Worm (Caenorhabditis elegans): Measurements from ENCODE around the gene nsph-3.1.
A peak's percentile ranks its signal among the peaks of the same experiment; 100 is the strongest.
"Not testable (repeated sequence)": the region's sequence is repeated elsewhere in the genome, so short reads cannot be mapped to it uniquely, and the experiment has no call there.

Gene nsph-3.1

DNA sequence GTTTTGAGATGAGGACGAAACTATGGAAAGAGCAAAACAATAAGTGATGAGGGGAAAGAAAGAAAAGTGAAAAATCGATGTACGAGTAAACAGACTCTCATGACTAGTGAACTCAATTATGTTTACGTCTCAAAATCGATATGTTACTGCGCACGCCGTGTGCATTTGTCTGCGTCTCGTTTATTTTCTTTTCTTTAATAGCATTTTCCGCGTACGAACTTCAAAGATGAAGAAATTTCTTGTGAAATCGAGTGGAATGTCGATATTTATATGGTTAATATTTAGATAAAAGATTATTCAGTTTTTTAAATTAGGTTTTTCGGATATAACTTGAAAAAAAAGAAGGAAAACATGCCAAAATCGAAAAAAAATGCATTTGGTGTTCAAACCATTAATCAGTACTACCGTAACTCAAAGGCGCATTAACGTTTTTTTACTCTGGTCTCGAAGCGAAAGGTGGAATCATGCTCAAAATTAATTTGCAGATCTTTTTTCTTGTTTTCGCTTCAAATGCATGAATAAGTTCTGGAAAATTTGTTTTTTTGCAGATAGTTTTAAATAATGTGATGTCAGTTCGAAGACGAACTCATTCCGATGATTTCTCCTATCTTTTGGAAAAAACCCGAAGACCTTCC lies 12.6 kb upstream of the nsph-3.1 start, which contains the start of gene fic-1 (continued):
- peak; percentile 57 for TF ChIP-seq nhr-11 (tag; optimal IDR thresholded peaks at IDR 0.05)

DNA sequence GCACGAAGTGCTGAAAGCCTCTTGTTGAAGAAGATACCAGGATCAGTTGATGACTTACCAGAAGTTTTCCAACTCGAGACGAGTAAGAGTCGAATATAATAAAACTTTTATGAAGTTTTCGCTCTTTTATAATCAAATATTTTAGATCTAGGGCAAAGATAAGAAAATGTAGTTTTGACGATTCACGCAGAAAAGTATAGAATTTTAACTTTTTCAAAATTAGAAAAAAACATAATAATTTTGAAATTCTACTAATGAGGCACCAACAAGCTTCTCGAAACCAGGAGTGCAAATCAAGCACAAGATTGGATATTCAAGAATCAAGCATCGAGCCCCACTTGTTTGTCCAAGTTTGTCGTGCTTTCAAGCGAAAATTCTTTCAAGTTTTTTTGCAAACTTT lies 813 bp upstream of the nsph-3.1 start, which contains the start of gene Y69E1A.1:
TSS of gene Y69E1A.1 (minus strand) at position 101 of the 400 bp plus-strand sequence.
- TF ChIP-seq set-16 (GFP tag; IDR thresholded peaks at IDR 0.05) = no peak
- TF ChIP-seq nhr-41 (GFP tag; IDR thresholded peaks at IDR 0.05) = no peak
- no peak for TF ChIP-seq nhr-111 (GFP tag; optimal IDR thresholded peaks at IDR 0.05)
- TF ChIP-seq aly-2 (tag; optimal IDR thresholded peaks at IDR 0.05) = no peak
- no peak for TF ChIP-seq ceh-44 (GFP tag; IDR thresholded peaks at IDR 0.05)
- TF ChIP-seq snpc-4 (tag; optimal IDR thresholded peaks at IDR 0.05) = no peak

DNA sequence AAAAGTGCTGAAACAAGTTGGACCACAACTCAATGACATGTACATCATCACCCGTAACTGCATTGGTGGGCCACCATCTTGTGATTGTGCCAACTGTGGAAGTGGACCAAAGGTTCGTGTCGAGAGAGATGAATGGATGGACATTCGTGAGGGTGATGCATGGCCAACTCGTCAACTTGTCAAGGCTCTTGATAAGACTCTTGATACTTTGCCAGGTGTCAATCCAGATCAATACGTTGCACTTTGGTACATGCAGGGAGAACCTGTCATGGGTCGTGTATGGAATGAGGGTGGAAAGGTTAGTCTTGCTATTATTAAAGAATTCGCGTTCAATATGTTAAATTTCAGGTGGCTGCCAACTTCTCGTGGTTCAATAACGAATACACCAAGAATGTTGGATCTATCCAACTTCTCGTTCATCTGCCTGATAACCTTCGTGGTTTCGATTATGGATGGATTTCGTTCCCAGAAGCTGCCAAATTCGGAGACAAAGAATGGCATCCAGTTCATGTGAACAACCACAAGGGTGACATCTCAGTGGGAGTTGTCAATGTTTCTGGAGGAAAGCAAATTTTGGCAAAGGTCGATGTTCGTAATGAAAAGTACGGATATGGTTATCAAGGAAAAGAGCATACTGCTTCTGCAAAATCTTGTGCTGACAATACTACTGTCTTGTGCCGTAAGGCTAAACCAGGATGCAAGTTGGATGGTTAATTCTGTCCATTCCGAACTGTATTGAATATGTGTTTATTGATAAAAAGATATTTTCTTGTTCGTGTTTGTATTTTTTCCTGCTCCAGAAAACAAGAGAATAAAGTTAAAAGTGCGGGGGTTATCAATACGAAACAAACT lies 979 bp downstream of the nsph-3.1 start:
- TF ChIP-seq gei-8 (GFP tag; optimal IDR thresholded peaks at IDR 0.05) (peak; percentile 16), ceh-20 (GFP tag; IDR thresholded peaks at IDR 0.05) (no peak), lin-15B (tag; optimal IDR thresholded peaks at IDR 0.05) (no peak), nhr-77 (tag; optimal IDR thresholded peaks at IDR 0.05) (no peak), zfp-3 (GFP tag; conservative IDR thresholded peaks at IDR 0.05) (no peak), jun-1 (tag; optimal IDR thresholded peaks at IDR 0.05) (no peak), D1046.2 (GFP tag; IDR thresholded peaks at IDR 0.05) (no peak), duxl-1 (tag; optimal IDR thresholded peaks at IDR 0.05; ENCODE audit: poor library complexity) (no peak), mxl-3 (GFP tag; optimal IDR thresholded peaks at IDR 0.05) (no peak), nhr-6 (tag; optimal IDR thresholded peaks at IDR 0.05) (no peak), mdt-29 (GFP tag; IDR thresholded peaks at IDR 0.05) (no peak), set-16 (GFP tag; IDR thresholded peaks at IDR 0.05) (no peak), lin-39 (tag; optimal IDR thresholded peaks at IDR 0.05) (no peak), daf-12 (tag; optimal IDR thresholded peaks at IDR 0.05) (no peak), unc-62 (GFP tag; optimal IDR thresholded peaks at IDR 0.05 in 1 of 2) (peak in 1 of 2 experiments; percentile 92), unc-62 (tag; optimal IDR thresholded peaks at IDR 0.05) (no peak)

DNA sequence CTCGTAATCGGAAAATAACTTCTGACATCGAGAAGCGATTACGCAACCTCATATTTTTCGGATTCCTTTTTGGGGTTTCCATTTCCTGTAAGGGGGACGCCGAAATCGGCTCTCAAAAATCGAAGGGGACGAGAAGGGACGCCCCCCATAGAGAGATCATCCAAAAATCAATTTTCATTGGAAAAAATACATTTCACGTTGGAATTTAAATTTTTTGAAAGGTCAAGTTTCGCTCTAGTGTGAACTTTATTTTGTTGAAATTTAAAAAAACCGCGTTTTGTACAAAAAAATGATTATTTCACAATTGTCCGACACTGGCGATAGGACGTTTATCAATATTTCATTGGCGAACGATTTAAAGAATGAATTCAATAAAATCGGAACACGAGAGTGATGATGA lies 2.4 kb downstream of the nsph-3.1 start, which contains the start of gene Y69E1A.3:
TSS of gene Y69E1A.3 (plus strand) at position 301 of the 400 bp plus-strand sequence.
- no peak for TF ChIP-seq duxl-1 (tag; optimal IDR thresholded peaks at IDR 0.05; ENCODE audit: poor library complexity)
- no peak for TF ChIP-seq php-3 (GFP tag; IDR thresholded peaks at IDR 0.05)
- TF ChIP-seq pqm-1 (tag; optimal IDR thresholded peaks at IDR 0.05) = no peak
- no peak for TF ChIP-seq zip-2 (tag; optimal IDR thresholded peaks at IDR 0.05)
- TF ChIP-seq cey-2 (tag; optimal IDR thresholded peaks at IDR 0.05; ENCODE audit: borderline replicate concordance, insufficient read depth) = no peak
- no peak for TF ChIP-seq nhr-111 (GFP tag; optimal IDR thresholded peaks at IDR 0.05)
- TF ChIP-seq lim-7 (GFP tag; IDR thresholded peaks at IDR 0.05) = no peak

DNA sequence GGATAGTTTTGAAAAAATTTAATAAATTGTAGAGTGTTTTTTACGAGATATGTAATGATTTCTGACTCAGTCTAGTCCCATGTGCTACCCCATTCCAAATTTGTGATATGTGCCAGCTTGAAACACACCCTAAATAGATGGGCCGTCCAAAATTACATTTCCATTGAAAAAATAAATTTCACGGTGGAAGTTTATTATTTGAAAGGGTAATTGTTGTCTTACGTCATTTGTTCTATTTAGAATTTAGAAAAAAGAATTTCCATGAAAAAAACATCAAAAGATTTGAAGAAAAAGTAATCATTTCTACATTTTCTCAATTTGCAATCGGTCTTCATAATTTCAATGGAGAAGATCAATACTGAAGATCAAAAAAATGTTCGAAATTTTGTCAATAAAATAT lies 5.3 kb downstream of the nsph-3.1 start, which contains the start of gene Y69E1A.4:
TSS of gene Y69E1A.4 (plus strand) at position 301 of the 400 bp plus-strand sequence.
- not testable (repeated sequence) for TF ChIP-seq php-3 (GFP tag; IDR thresholded peaks at IDR 0.05); fos-1 (tag; optimal IDR thresholded peaks at IDR 0.05); spr-3 (GFP tag; optimal IDR thresholded peaks at IDR 0.05)
